Fruit fly (Drosophila melanogaster) whole organism, pupa: ENCODE data around the gene Dpm3.

Experiments
- CG14655 ChIP-seq: fragments of 200-800 bp; sonication (Bioruptor generic); optimal IDR thresholded peaks from 3 replicates; lab custom pipeline; 2017; ENCODE audit warnings: mild to moderate bottlenecking, missing biosample characterization, missing genetic modification reagents, missing genetic modification characterization
- CG15710 ChIP-seq: fragments of 200-800 bp; sonication (Bioruptor generic); optimal IDR thresholded peaks from 2 replicates; lab custom pipeline; 2018; ENCODE audit warnings: missing biosample characterization, mild to moderate bottlenecking, missing genetic modification characterization, moderate library complexity
- D1 ChIP-seq: fragments of 200-800 bp; sonication (Bioruptor generic); optimal IDR thresholded peaks from 2 replicates; lab custom pipeline; 2018; ENCODE audit warnings: missing biosample characterization, mild to moderate bottlenecking, missing genetic modification characterization, moderate library complexity
- Pif1A ChIP-seq: fragments of 200-800 bp; sonication (Bioruptor generic); optimal IDR thresholded peaks from 3 replicates; lab custom pipeline; 2016; ENCODE audit warnings: missing biosample characterization, missing genetic modification characterization
- Pif1B ChIP-seq: fragments of 200-800 bp; sonication (Bioruptor generic); optimal IDR thresholded peaks from 3 replicates; lab custom pipeline; 2016; ENCODE audit warnings: missing biosample characterization, missing genetic modification characterization
- fd96Ca ChIP-seq: fragments of 200-800 bp; sonication (Bioruptor generic); IDR thresholded peaks from 3 replicates; pipeline ENCODE4 v1.3.6; 2022; ENCODE audit warnings: missing biosample characterization, missing genetic modification characterization
- gl ChIP-seq: fragments of 200-800 bp; sonication (Bioruptor generic); optimal IDR thresholded peaks from 2 replicates; lab custom pipeline; 2018; ENCODE audit warnings: missing biosample characterization, mild to moderate bottlenecking, missing genetic modification characterization

- TF ChIP-seq Pif1B (GFP tag; lab: Kevin White, UChicago) (no peak), CG15710 (tag; lab: Kevin White, UChicago) (no peak), gl (tag; lab: Kevin White, UChicago) (no peak), Pif1A (no peak), CG14655 (GFP tag; lab: Kevin White, UChicago) (no peak), D1 (tag; lab: Kevin White, UChicago) (no peak), fd96Ca (GFP tag; lab: Robert Waterston, UW) (no peak)
Observed at dm6 chr3R:13446048-13446447, 43.2 kb upstream of the Dpm3 start.
